Fruit fly (Drosophila melanogaster): Measurements from ENCODE around the gene Smn.

Gene Smn

dm6 chr3L:16587994-16588622, 6.8 kb upstream of the Smn start (continued):
- peak; percentile 98 for TF ChIP-seq sr (GFP tag; IDR thresholded peaks at IDR 0.05)
- TF ChIP-seq Mes4 (GFP tag; optimal IDR thresholded peaks at IDR 0.05): peak; percentile 10
- no peak for TF ChIP-seq CG10959 (GFP tag; IDR thresholded peaks at IDR 0.05)
- TF ChIP-seq Pdp1 (GFP tag; optimal IDR thresholded peaks at IDR 0.05): peak; percentile 57 to 58
- TF ChIP-seq onecut (GFP tag; IDR thresholded peaks at IDR 0.05): peak; percentile 57
- peak; percentile 36 for TF ChIP-seq HHEX (GFP tag; optimal IDR thresholded peaks at IDR 0.05)
- no peak for TF ChIP-seq Dfd (GFP tag; optimal IDR thresholded peaks at IDR 0.05)
- no peak for TF ChIP-seq luna (GFP tag; optimal IDR thresholded peaks at IDR 0.05)
- no peak for TF ChIP-seq Hr39 (optimal IDR thresholded peaks at IDR 0.05)
- no peak for TF ChIP-seq pan (optimal IDR thresholded peaks at IDR 0.05)
- TF ChIP-seq pan (GFP tag; optimal IDR thresholded peaks at IDR 0.05 in 1 of 2, IDR thresholded peaks at IDR 0.05 in 1 of 2): peak in 1 of 2 experiments; percentile 76
- TF ChIP-seq NFAT (GFP tag; IDR thresholded peaks at IDR 0.05): peak; percentile 75
- peak; percentile 33; the same call in 1 of the 2 replicates for TF ChIP-seq CG11085 (GFP tag; IDR thresholded peaks at IDR 0.05)
- peak; percentile 68 for TF ChIP-seq ewg (GFP tag; optimal IDR thresholded peaks at IDR 0.05)
- TF ChIP-seq CG10462 (GFP tag; optimal IDR thresholded peaks at IDR 0.05): no peak
- TF ChIP-seq sob (GFP tag; IDR thresholded peaks at IDR 0.05): peak; percentile 64; the same call in 1 of the 2 replicates
- peak; percentile 82 for TF ChIP-seq dm (GFP tag; optimal IDR thresholded peaks at IDR 0.05)
- peak; percentile 64; the same call in 2 of the 3 replicates for TF ChIP-seq CG11695 (GFP tag; IDR thresholded peaks at IDR 0.05)
- TF ChIP-seq en (GFP tag; optimal IDR thresholded peaks at IDR 0.05): no peak
- peak; percentile 63 for TF ChIP-seq grau (tag; optimal IDR thresholded peaks at IDR 0.05)
- peak; percentile 66 for TF ChIP-seq Myb (GFP tag; optimal IDR thresholded peaks at IDR 0.05)
- peak; percentile 73; the same call in 2 of the 3 replicates for TF ChIP-seq CG17361 (GFP tag; IDR thresholded peaks at IDR 0.05)
- TF ChIP-seq CG34376 (GFP tag; optimal IDR thresholded peaks at IDR 0.05): peak; percentile 31
- 0 out of 2 replicates have a peak, but pooled peaks have one; percentile 10 for TF ChIP-seq ttk (GFP tag; IDR thresholded peaks at IDR 0.05)
- peak in 1 of 2 experiments; percentile 6 for TF ChIP-seq insv (GFP tag; optimal IDR thresholded peaks at IDR 0.05)
- TF ChIP-seq CG9932 (GFP tag; IDR thresholded peaks at IDR 0.05): peak; percentile 87
- TF ChIP-seq CG32772 (GFP tag; IDR thresholded peaks at IDR 0.05): peak; percentile 35
- TF ChIP-seq CG3281 (GFP tag; optimal IDR thresholded peaks at IDR 0.05): peak; percentile 34
- TF ChIP-seq Oaz (GFP tag; IDR thresholded peaks at IDR 0.05): no peak
- TF ChIP-seq Sox102F (GFP tag; optimal IDR thresholded peaks at IDR 0.05): no peak
- peak; percentile 64 for TF ChIP-seq CG10431 (GFP tag; optimal IDR thresholded peaks at IDR 0.05)
- TF ChIP-seq cad (GFP tag; optimal IDR thresholded peaks at IDR 0.05): no peak
- no peak for TF ChIP-seq CG17568 (GFP tag; optimal IDR thresholded peaks at IDR 0.05)
- TF ChIP-seq CG31441 (GFP tag; IDR thresholded peaks at IDR 0.05): peak; percentile 99
- peak; percentile 68 for TF ChIP-seq Dek (tag; optimal IDR thresholded peaks at IDR 0.05)
- TF ChIP-seq CG9609 (GFP tag; optimal IDR thresholded peaks at IDR 0.05): peak; percentile 62
- TF ChIP-seq pfk (GFP tag; optimal IDR thresholded peaks at IDR 0.05): no peak
- no peak for TF ChIP-seq Atf-2 (GFP tag; optimal IDR thresholded peaks at IDR 0.05)
- TF ChIP-seq Dref (GFP tag; IDR thresholded peaks at IDR 0.05): peak; percentile 52
- peak; percentile 69 for TF ChIP-seq gro (GFP tag; optimal IDR thresholded peaks at IDR 0.05)
- no peak for TF ChIP-seq CG12104 (GFP tag; optimal IDR thresholded peaks at IDR 0.05)
- no peak for TF ChIP-seq Vsx1 (GFP tag; optimal IDR thresholded peaks at IDR 0.05)
- peak; percentile 3 for TF ChIP-seq Fer1 (GFP tag; optimal IDR thresholded peaks at IDR 0.05)
- no peak for TF ChIP-seq nau (GFP tag; optimal IDR thresholded peaks at IDR 0.05)
- TF ChIP-seq gsb (GFP tag; IDR thresholded peaks at IDR 0.05): peak; percentile 11; the same call in 1 of the 2 replicates
- TF ChIP-seq Mrtf (GFP tag; IDR thresholded peaks at IDR 0.05): peak; percentile 9; the same call in 1 of the 3 replicates
- TF ChIP-seq caup (GFP tag; optimal IDR thresholded peaks at IDR 0.05; ENCODE audit: severe bottlenecking): no peak
- TF ChIP-seq NC2α (GFP tag; optimal IDR thresholded peaks at IDR 0.05): no peak
- peak; percentile 62 for TF ChIP-seq sd (tag; optimal IDR thresholded peaks at IDR 0.05)
- TF ChIP-seq CG4282 (GFP tag; optimal IDR thresholded peaks at IDR 0.05): peak; percentile 6
- TF ChIP-seq CG12236 (GFP tag; optimal IDR thresholded peaks at IDR 0.05): no peak

Measured in whole organism, embryonic.